Worm (Caenorhabditis elegans) whole organism, late embryonic: ENCODE results near the gene wrt-10.

Experiments used
- C08G9.2 ChIP-seq: sonication (generic microtip); optimal IDR thresholded peaks from 2 replicates; lab custom pipeline; 2016; ENCODE audit warnings: mild to moderate bottlenecking, missing genetic modification characterization, moderate library complexity, missing compliant biosample characterization
- K02D7.2 ChIP-seq: sonication (generic microtip); optimal IDR thresholded peaks from 2 replicates; lab custom pipeline; 2017; ENCODE audit warnings: mild to moderate bottlenecking, missing genetic modification characterization, missing compliant biosample characterization
- T23F11.4 ChIP-seq: fragments of 200-800 bp; sonication (Bioruptor generic); optimal IDR thresholded peaks from 2 replicates; lab custom pipeline; 2018; ENCODE audit warnings: mild to moderate bottlenecking, missing genetic modification characterization, missing compliant biosample characterization
- Y22D7AL.16 ChIP-seq: sonication (generic microtip); optimal IDR thresholded peaks from 2 replicates; lab custom pipeline; 2016; ENCODE audit warnings: missing genetic modification characterization, missing compliant biosample characterization
- ahr-1 ChIP-seq: sonication (generic microtip); optimal IDR thresholded peaks from 2 replicates; lab custom pipeline; 2016; ENCODE audit warnings: missing genetic modification characterization, missing compliant biosample characterization
- ama-1 ChIP-seq: fragments of 150-350 bp; optimal IDR thresholded peaks from 2 replicates; lab custom pipeline; 2014
- ceh-18 ChIP-seq: sonication (generic microtip); optimal IDR thresholded peaks from 2 replicates; lab custom pipeline; 2016; ENCODE audit warnings: missing genetic modification characterization, missing compliant biosample characterization
- ceh-22 ChIP-seq: sonication (generic microtip); optimal IDR thresholded peaks from 2 replicates; lab custom pipeline; 2017; ENCODE audit warnings: missing biosample characterization, missing genetic modification characterization
- ceh-24 ChIP-seq: sonication (generic microtip); optimal IDR thresholded peaks from 2 replicates; lab custom pipeline; 2016; ENCODE audit warnings: mild to moderate bottlenecking, missing genetic modification characterization, missing compliant biosample characterization
- ceh-31 ChIP-seq: sonication (generic microtip); optimal IDR thresholded peaks from 2 replicates; lab custom pipeline; 2016; ENCODE audit warnings: missing genetic modification characterization, missing compliant biosample characterization
- ceh-34 ChIP-seq: sonication (generic microtip); optimal IDR thresholded peaks from 2 replicates; lab custom pipeline; 2016; ENCODE audit warnings: mild to moderate bottlenecking, missing genetic modification characterization, missing compliant biosample characterization
- ceh-45 ChIP-seq: fragments of 200-800 bp; sonication (Bioruptor generic); IDR thresholded peaks from 2 replicates; pipeline ENCODE4 v1.3.6; 2022; ENCODE audit warnings: missing genetic modification reagents, missing genetic modification characterization, missing compliant biosample characterization
- ceh-6 ChIP-seq: fragments of 200-800 bp; sonication (Bioruptor generic); optimal IDR thresholded peaks from 2 replicates; lab custom pipeline; 2018; ENCODE audit warnings: mild to moderate bottlenecking, missing genetic modification characterization, missing compliant biosample characterization
- che-1 ChIP-seq: sonication (generic microtip); optimal IDR thresholded peaks from 2 replicates; lab custom pipeline; 2016; ENCODE audit warnings: mild to moderate bottlenecking, missing genetic modification characterization, missing compliant biosample characterization
- elt-4 ChIP-seq: sonication (generic microtip); optimal IDR thresholded peaks from 2 replicates; lab custom pipeline; 2016; ENCODE audit warnings: missing genetic modification characterization, missing compliant biosample characterization
- ets-4 ChIP-seq: sonication (generic microtip); optimal IDR thresholded peaks from 2 replicates; lab custom pipeline; 2016; ENCODE audit warnings: missing genetic modification characterization, missing compliant biosample characterization
- eyg-1 ChIP-seq: sonication (generic microtip); optimal IDR thresholded peaks from 2 replicates; lab custom pipeline; 2016; ENCODE audit warnings: missing genotype, missing genetic modification characterization, missing compliant biosample characterization
- fax-1 ChIP-seq: sonication (generic microtip); optimal IDR thresholded peaks from 2 replicates; lab custom pipeline; 2016; ENCODE audit warnings: missing genotype, missing genetic modification characterization, missing compliant biosample characterization
- fkh-6 ChIP-seq: sonication (generic microtip); optimal IDR thresholded peaks from 2 replicates; lab custom pipeline; 2016; ENCODE audit warnings: missing genetic modification characterization, missing compliant biosample characterization
- gmeb-2 ChIP-seq: sonication (generic microtip); optimal IDR thresholded peaks from 2 replicates; lab custom pipeline; 2016; ENCODE audit warnings: missing genetic modification characterization, inconsistent platforms, missing compliant biosample characterization
- hlh-6 ChIP-seq: sonication (generic microtip); optimal IDR thresholded peaks from 2 replicates; lab custom pipeline; 2016; ENCODE audit warnings: missing genotype, missing genetic modification characterization, missing compliant biosample characterization
- hlh-8 ChIP-seq: sonication (generic microtip); optimal IDR thresholded peaks from 2 replicates; lab custom pipeline; 2016; ENCODE audit warnings: missing genotype, missing genetic modification characterization, missing compliant biosample characterization
- lin-11 ChIP-seq: fragments of 200-800 bp; sonication (Bioruptor generic); optimal IDR thresholded peaks from 2 replicates; lab custom pipeline; 2018; ENCODE audit warnings: mild to moderate bottlenecking, missing genetic modification characterization, missing compliant biosample characterization
- nhr-232 ChIP-seq: sonication (generic microtip); optimal IDR thresholded peaks from 2 replicates; lab custom pipeline; 2016; ENCODE audit warnings: missing genetic modification characterization, missing compliant biosample characterization
- odd-2 ChIP-seq: sonication (generic microtip); optimal IDR thresholded peaks from 2 replicates; lab custom pipeline; 2017; ENCODE audit warnings: antibody characterized with exemption, mild to moderate bottlenecking, missing genetic modification characterization, missing compliant biosample characterization
- pag-3 ChIP-seq: sonication (generic microtip); optimal IDR thresholded peaks from 2 replicates; lab custom pipeline; 2016; ENCODE audit warnings: missing compliant biosample characterization, missing genetic modification characterization, borderline replicate concordance
- pat-9 ChIP-seq: fragments of 200-800 bp; sonication (Bioruptor generic); optimal IDR thresholded peaks from 2 replicates; lab custom pipeline; 2018; ENCODE audit warnings: mild to moderate bottlenecking, missing genetic modification characterization, moderate library complexity, missing compliant biosample characterization
- pax-1 ChIP-seq: fragments of 150-350 bp; optimal IDR thresholded peaks from 2 replicates; lab custom pipeline; 2014; ENCODE audit warnings: missing biosample characterization, missing genetic modification characterization
- pqm-1 ChIP-seq: sonication (generic microtip); optimal IDR thresholded peaks from 2 replicates; lab custom pipeline; 2016; ENCODE audit warnings: missing genetic modification characterization, missing compliant biosample characterization
- ref-2 ChIP-seq: sonication (generic microtip); optimal IDR thresholded peaks from 2 replicates; lab custom pipeline; 2016; ENCODE audit warnings: missing genetic modification characterization, missing compliant biosample characterization
- rnt-1 ChIP-seq: sonication (generic microtip); optimal IDR thresholded peaks from 2 replicates; lab custom pipeline; 2016; ENCODE audit warnings: missing genetic modification characterization, missing compliant biosample characterization
- sox-2 ChIP-seq: fragments of 200-800 bp; sonication (Bioruptor generic); IDR thresholded peaks from 2 replicates; pipeline ENCODE4 v1.3.6; 2022; ENCODE audit warnings: missing genetic modification reagents, missing genetic modification characterization, missing compliant biosample characterization
- sox-4 ChIP-seq: sonication (generic microtip); optimal IDR thresholded peaks from 2 replicates; lab custom pipeline; 2017; ENCODE audit warnings: mild to moderate bottlenecking, missing genetic modification characterization, inconsistent platforms, missing compliant biosample characterization
- syd-9 ChIP-seq: sonication (generic microtip); optimal IDR thresholded peaks from 2 replicates; lab custom pipeline; 2016; ENCODE audit warnings: mild to moderate bottlenecking, missing genetic modification characterization, moderate library complexity, missing compliant biosample characterization
- tbx-2 ChIP-seq: sonication (generic microtip); optimal IDR thresholded peaks from 2 replicates; lab custom pipeline; 2016; ENCODE audit warnings: missing genetic modification characterization, missing compliant biosample characterization
- tbx-7 ChIP-seq: sonication (generic microtip); optimal IDR thresholded peaks from 2 replicates; lab custom pipeline; 2016; ENCODE audit warnings: missing genotype, missing genetic modification characterization, missing compliant biosample characterization
- ttx-3 ChIP-seq: sonication (generic microtip); optimal IDR thresholded peaks from 2 replicates; lab custom pipeline; 2016; ENCODE audit warnings: missing genetic modification reagents, missing genetic modification characterization, missing compliant biosample characterization
- unc-42 ChIP-seq: sonication (generic microtip); optimal IDR thresholded peaks from 2 replicates; lab custom pipeline; 2016; ENCODE audit warnings: missing genotype, missing genetic modification characterization, missing compliant biosample characterization
- unc-55 ChIP-seq: sonication (generic microtip); optimal IDR thresholded peaks from 2 replicates; lab custom pipeline; 2017; ENCODE audit warnings: missing biosample characterization, missing genetic modification reagents, missing genetic modification characterization
- ztf-16 ChIP-seq: sonication (generic microtip); optimal IDR thresholded peaks from 2 replicates; lab custom pipeline; 2017; ENCODE audit warnings: missing genetic modification characterization, missing compliant biosample characterization

wrt-10 gene

ce11 chrII:7534369-7534768, at the start of gene wrt-10:
wrt-10 (minus strand) TSS chrII:7534563.
- TF ChIP-seq tbx-7 (tag; lab: Kevin White, UChicago): no peak
- no peak for TF ChIP-seq tbx-2 (tag; lab: Kevin White, UChicago)
- TF ChIP-seq C08G9.2: no peak
- no peak for TF ChIP-seq K02D7.2
- TF ChIP-seq ceh-31: no peak
- no peak for TF ChIP-seq fax-1 (tag; lab: Kevin White, UChicago)
- TF ChIP-seq rnt-1 (tag; lab: Kevin White, UChicago): no peak
- no peak for TF ChIP-seq ama-1 (lab: Kevin White, UChicago)

- no peak for TF ChIP-seq sox-4 (tag; lab: Kevin White, UChicago)
- TF ChIP-seq hlh-8 (tag; lab: Kevin White, UChicago): no peak
- no peak for TF ChIP-seq pax-1 (tag; lab: Kevin White, UChicago)
- TF ChIP-seq ceh-34 (tag; lab: Kevin White, UChicago): no peak
- no peak for TF ChIP-seq che-1 (tag; lab: Kevin White, UChicago)
- TF ChIP-seq C08G9.2: no peak
- no peak for TF ChIP-seq unc-55 (GFP tag; lab: Kevin White, UChicago)
- no peak for TF ChIP-seq eyg-1 (tag; lab: Kevin White, UChicago)
- TF ChIP-seq pat-9 (tag; lab: Kevin White, UChicago): no peak
- no peak for TF ChIP-seq pqm-1
- no peak for TF ChIP-seq ets-4 (tag; lab: Kevin White, UChicago)
These were observed 49.2 kb upstream of the wrt-10 start, which contains the start of gene mks-3 for ce11 chrII:7583555-7583954. mks-3 (minus strand) TSS chrII:7583655.

- TF ChIP-seq lin-11 (tag; lab: Kevin White, UChicago) (no peak), ceh-45 (no peak), nhr-232 (tag; lab: Kevin White, UChicago) (no peak), ceh-22 (no peak), sox-2 (GFP tag; lab: Robert Waterston, UW) (no peak), unc-42 (tag; lab: Kevin White, UChicago) (no peak), syd-9 (tag; lab: Kevin White, UChicago) (no peak), ets-4 (tag; lab: Kevin White, UChicago) (no peak), odd-2 (tag; lab: Kevin White, UChicago) (no peak)
- TF ChIP-seq, all 69 proteins: peak for 0
These were observed 43.0 kb upstream of the wrt-10 start, which contains the start of gene F35D2.6 for ce11 chrII:7577412-7577811. F35D2.6 (plus strand) TSS chrII:7577712.

ce11 chrII:7575614-7576013, 41.3 kb upstream of the wrt-10 start, which contains the start of gene F35D2.1:
F35D2.1 (plus strand) TSS chrII:7575914.
- no peak for TF ChIP-seq hlh-6 (tag; lab: Kevin White, UChicago)
- TF ChIP-seq ttx-3 (tag; lab: Kevin White, UChicago): no peak
- no peak for TF ChIP-seq unc-42 (tag; lab: Kevin White, UChicago)
- TF ChIP-seq ztf-16: no peak
- TF ChIP-seq lin-11 (tag; lab: Kevin White, UChicago): no peak

ce11 chrII:7574143-7574542, 39.8 kb upstream of the wrt-10 start, which contains the start of gene F35D2.2:
F35D2.2 (plus strand) TSS chrII:7574443.
- no peak for TF ChIP-seq sox-2 (GFP tag; lab: Robert Waterston, UW)
- TF ChIP-seq lin-11 (tag; lab: Kevin White, UChicago): no peak
- no peak for TF ChIP-seq ceh-18 (tag; lab: Kevin White, UChicago)
- no peak for TF ChIP-seq ceh-6
- TF ChIP-seq hlh-8 (tag; lab: Kevin White, UChicago): no peak
- TF ChIP-seq elt-4 (tag; lab: Kevin White, UChicago): no peak
- no peak for TF ChIP-seq ahr-1
- no peak for TF ChIP-seq ceh-24
- no peak for TF ChIP-seq ref-2 (tag; lab: Kevin White, UChicago)
- no peak for TF ChIP-seq gmeb-2 (tag; lab: Kevin White, UChicago)
- no peak for TF ChIP-seq fkh-6
- TF ChIP-seq K02D7.2: no peak
- TF ChIP-seq pqm-1: no peak
- TF ChIP-seq pag-3: no peak
- TF ChIP-seq T23F11.4 (GFP tag; lab: Kevin White, UChicago): no peak
- no peak for TF ChIP-seq tbx-7 (tag; lab: Kevin White, UChicago)
- no peak for TF ChIP-seq Y22D7AL.16 (tag; lab: Kevin White, UChicago)
